Fruit fly (Drosophila melanogaster) whole organism, embryonic: ENCODE measurements around the gene Arp10.
A peak's percentile ranks its signal among the peaks of the same experiment; 100 is the strongest.

Experiments
- Atf6 ChIP-seq: fragments of 200-800 bp; sonication (Bioruptor generic); IDR thresholded peaks from 2 replicates; pipeline ENCODE4 v1.3.6; 2022; ENCODE audit warnings: missing biosample characterization, missing genetic modification characterization
- B-H2 ChIP-seq: fragments of 200-800 bp; sonication (Bioruptor generic); optimal IDR thresholded peaks from 2 replicates; lab custom pipeline; 2018; ENCODE audit warnings: missing biosample characterization, mild to moderate bottlenecking, missing genetic modification characterization
- C15 ChIP-seq: fragments of 200-800 bp; sonication (Bioruptor generic); IDR thresholded peaks from 3 replicates; pipeline ENCODE4 v1.3.6; 2022; ENCODE audit warnings: missing biosample characterization, missing genetic modification characterization
- CG10274 ChIP-seq: fragments of 200-800 bp; sonication (Bioruptor generic); optimal IDR thresholded peaks from 3 replicates; lab custom pipeline; 2017; ENCODE audit warnings: missing biosample characterization, mild to moderate bottlenecking, missing genetic modification characterization
- CG11695 ChIP-seq: fragments of 200-800 bp; sonication (Bioruptor generic); IDR thresholded peaks from 3 replicates; pipeline ENCODE4 v1.3.6; 2022; ENCODE audit warnings: missing biosample characterization, missing genetic modification characterization
- CG1233 ChIP-seq: fragments of 200-800 bp; sonication (Bioruptor generic); optimal IDR thresholded peaks from 4 replicates; lab custom pipeline; 2018; ENCODE audit warnings: missing biosample characterization, mild to moderate bottlenecking, missing genetic modification characterization
- CG13894 ChIP-seq: fragments of 200-800 bp; sonication (Bioruptor generic); optimal IDR thresholded peaks from 3 replicates; lab custom pipeline; 2018; ENCODE audit warnings: missing biosample characterization, mild to moderate bottlenecking, missing genetic modification characterization, moderate library complexity
- CG15514 ChIP-seq: fragments of 200-800 bp; sonication (Bioruptor generic); optimal IDR thresholded peaks from 3 replicates; lab custom pipeline; 2017; ENCODE audit warnings: missing biosample characterization, missing genetic modification characterization, mild to moderate bottlenecking, moderate library complexity, missing genetic modification reagents
- CG1603 ChIP-seq: fragments of 200-800 bp; sonication (Bioruptor generic); optimal IDR thresholded peaks from 2 replicates; lab custom pipeline; 2019; ENCODE audit warnings: missing biosample characterization, mild to moderate bottlenecking, missing genetic modification characterization, moderate library complexity
- CG16863 ChIP-seq: fragments of 200-800 bp; sonication (Bioruptor generic); optimal IDR thresholded peaks from 3 replicates; lab custom pipeline; 2016; ENCODE audit warnings: missing biosample characterization, missing genetic modification characterization
- CG17612 ChIP-seq: fragments of 200-800 bp; sonication (Bioruptor generic); IDR thresholded peaks from 2 replicates; pipeline ENCODE4 v1.3.6; 2022; ENCODE audit warnings: missing biosample characterization, missing genetic modification characterization
- CG17802 ChIP-seq: fragments of 200-800 bp; sonication (Bioruptor generic); optimal IDR thresholded peaks from 2 replicates; lab custom pipeline; 2018; ENCODE audit warnings: missing biosample characterization, mild to moderate bottlenecking, missing genetic modification characterization, moderate library complexity
- CG2678 ChIP-seq: fragments of 200-800 bp; sonication (Bioruptor generic); optimal IDR thresholded peaks from 3 replicates; lab custom pipeline; 2019; ENCODE audit warnings: missing biosample characterization, mild to moderate bottlenecking, missing genetic modification characterization, moderate library complexity
- CG2712 ChIP-seq: fragments of 200-800 bp; optimal IDR thresholded peaks from 3 replicates; lab custom pipeline; 2019; ENCODE audit warnings: missing biosample characterization, mild to moderate bottlenecking, missing genetic modification characterization, moderate library complexity
- CG30403 ChIP-seq: fragments of 200-800 bp; sonication (Bioruptor generic); optimal IDR thresholded peaks from 3 replicates; lab custom pipeline; 2016; ENCODE audit warnings: missing biosample characterization, missing genetic modification characterization
- CG3838 ChIP-seq: fragments of 200-800 bp; sonication (Bioruptor generic); optimal IDR thresholded peaks from 3 replicates; lab custom pipeline; 2016; ENCODE audit warnings: missing biosample characterization, missing genetic modification characterization
- CG4328 ChIP-seq: fragments of 200-800 bp; sonication (Bioruptor generic); optimal IDR thresholded peaks from 3 replicates; lab custom pipeline; 2017; ENCODE audit warnings: missing biosample characterization, missing genetic modification reagents, missing genetic modification characterization
- CG4707 ChIP-seq: fragments of 200-800 bp; sonication (Bioruptor generic); optimal IDR thresholded peaks from 2 replicates; lab custom pipeline; 2018; ENCODE audit warnings: missing biosample characterization, mild to moderate bottlenecking, missing genetic modification characterization, moderate library complexity
- CG5180 ChIP-seq: fragments of 200-800 bp; sonication (Bioruptor generic); optimal IDR thresholded peaks from 3 replicates; lab custom pipeline; 2017; ENCODE audit warnings: missing biosample characterization, missing genetic modification characterization, mild to moderate bottlenecking, moderate library complexity, missing genetic modification reagents
- CG6254 ChIP-seq: fragments of 200-800 bp; sonication (Bioruptor generic); optimal IDR thresholded peaks from 3 replicates; lab custom pipeline; 2017; ENCODE audit warnings: mild to moderate bottlenecking, missing biosample characterization, missing genetic modification reagents, missing genetic modification characterization
- CG8089 ChIP-seq: fragments of 200-800 bp; sonication (Bioruptor generic); optimal IDR thresholded peaks from 3 replicates; lab custom pipeline; 2016; ENCODE audit warnings: missing biosample characterization, missing genetic modification characterization
- CG8924 ChIP-seq: fragments of 200-800 bp; optimal IDR thresholded peaks from 3 replicates; lab custom pipeline; 2019; ENCODE audit warnings: missing biosample characterization, mild to moderate bottlenecking, missing genetic modification characterization, moderate library complexity
- CG9609 ChIP-seq: fragments of 200-800 bp; sonication (Bioruptor generic); optimal IDR thresholded peaks from 3 replicates; lab custom pipeline; 2016; ENCODE audit warnings: missing biosample characterization, missing genetic modification characterization
- CG9932 ChIP-seq: fragments of 200-800 bp; sonication (Bioruptor generic); IDR thresholded peaks from 2 replicates; pipeline ENCODE4 v1.3.6; 2022; ENCODE audit warnings: missing biosample characterization, missing genetic modification characterization
- Chrac-16 ChIP-seq: fragments of 200-800 bp; sonication (Bioruptor generic); optimal IDR thresholded peaks from 3 replicates; lab custom pipeline; 2016; ENCODE audit warnings: missing biosample characterization, missing genetic modification characterization
- E2f1 ChIP-seq: fragments of 200-800 bp; sonication (Bioruptor generic); IDR thresholded peaks from 2 replicates; pipeline ENCODE4 v1.3.6; 2022; ENCODE audit warnings: missing biosample characterization, missing genetic modification characterization
- Hey ChIP-seq: fragments of 200-800 bp; sonication (Bioruptor generic); optimal IDR thresholded peaks from 3 replicates; lab custom pipeline; 2018; ENCODE audit warnings: missing biosample characterization, mild to moderate bottlenecking, missing genetic modification characterization
- MBD-R2 ChIP-seq: fragments of 200-800 bp; sonication (Bioruptor generic); IDR thresholded peaks from 2 replicates; pipeline ENCODE4 v1.3.6; 2022; ENCODE audit warnings: missing biosample characterization, missing genetic modification characterization
- Ravus ChIP-seq: fragments of 200-800 bp; sonication (Bioruptor generic); IDR thresholded peaks from 2 replicates; pipeline ENCODE4 v1.3.6; 2022; ENCODE audit warnings: missing biosample characterization, missing genetic modification characterization
- Usf ChIP-seq: fragments of 200-800 bp; sonication (Bioruptor generic); optimal IDR thresholded peaks from 2 replicates; lab custom pipeline; 2017; ENCODE audit warnings: missing genotype, missing biosample characterization, missing genetic modification characterization
- Vsx1 ChIP-seq: fragments of 200-800 bp; sonication (Bioruptor generic); optimal IDR thresholded peaks from 2 replicates; lab custom pipeline; 2017; ENCODE audit warnings: missing biosample characterization, mild to moderate bottlenecking, missing genetic modification characterization, missing genetic modification reagents
- cg ChIP-seq: fragments of 200-800 bp; sonication (Bioruptor generic); optimal IDR thresholded peaks from 3 replicates; lab custom pipeline; 2019; ENCODE audit warnings: missing biosample characterization, mild to moderate bottlenecking, missing genetic modification characterization, moderate library complexity
- croc ChIP-seq: fragments of 200-800 bp; sonication (Bioruptor generic); conservative IDR thresholded peaks from 3 replicates; pipeline ENCODE4 v1.3.6; 2022; ENCODE audit warnings: missing biosample characterization, missing genetic modification characterization
- crp ChIP-seq, 2 experiments: fragments of 200-800 bp; sonication (Bioruptor generic); optimal IDR thresholded peaks; 2 replicates in 1 of 2; 3 replicates in 1 of 2; lab custom pipeline; 2017; ENCODE audit warnings: missing biosample characterization in 2 of 2, missing genetic modification characterization in 2 of 2, mild to moderate bottlenecking in 1 of 2, moderate library complexity in 1 of 2
- dimm ChIP-seq: fragments of 200-800 bp; sonication (Bioruptor generic); IDR thresholded peaks from 2 replicates; pipeline ENCODE4 v1.3.6; 2022; ENCODE audit warnings: missing biosample characterization, missing genetic modification characterization
- ham ChIP-seq: fragments of 200-800 bp; sonication (Bioruptor generic); IDR thresholded peaks from 2 replicates; pipeline ENCODE4 v1.3.6; 2022; ENCODE audit warnings: missing biosample characterization, missing genetic modification characterization
- hb ChIP-seq: fragments of 200-800 bp; sonication (Bioruptor generic); IDR thresholded peaks from 3 replicates; pipeline ENCODE4 v1.3.6; 2022; ENCODE audit warnings: missing biosample characterization, missing genetic modification characterization; ENCODE audit not compliant: partially characterized antibody
- ind ChIP-seq: fragments of 200-800 bp; sonication (Bioruptor generic); optimal IDR thresholded peaks from 3 replicates; lab custom pipeline; 2016; ENCODE audit warnings: missing biosample characterization, missing genetic modification characterization
- insv ChIP-seq, 2 experiments: fragments of 200-800 bp; sonication (Bioruptor generic); optimal IDR thresholded peaks; 3 replicates each; lab custom pipeline; 2016 to 2018; ENCODE audit warnings: missing biosample characterization in 2 of 2, missing genetic modification characterization in 2 of 2
- nmo ChIP-seq: fragments of 200-800 bp; sonication (Bioruptor generic); optimal IDR thresholded peaks from 2 replicates; lab custom pipeline; 2018; ENCODE audit warnings: missing biosample characterization, mild to moderate bottlenecking, missing genetic modification characterization, moderate library complexity
- org-1 ChIP-seq: fragments of 200-800 bp; sonication (Bioruptor generic); optimal IDR thresholded peaks from 2 replicates; lab custom pipeline; 2017; ENCODE audit warnings: missing biosample characterization, missing genetic modification characterization
- pnt ChIP-seq: fragments of 200-800 bp; sonication (Bioruptor generic); optimal IDR thresholded peaks from 3 replicates; lab custom pipeline; 2016; ENCODE audit warnings: missing biosample characterization, missing genetic modification characterization
- psq ChIP-seq: fragments of 200-800 bp; sonication (Bioruptor generic); optimal IDR thresholded peaks from 2 replicates; lab custom pipeline; 2017; ENCODE audit warnings: missing biosample characterization, missing genetic modification characterization
- ranshi ChIP-seq: fragments of 200-800 bp; sonication (Bioruptor generic); IDR thresholded peaks from 2 replicates; pipeline ENCODE4 v1.3.6; 2022; ENCODE audit warnings: missing biosample characterization, missing genetic modification characterization
- rib ChIP-seq: fragments of 200-800 bp; sonication (Bioruptor generic); IDR thresholded peaks from 2 replicates; pipeline ENCODE4 v1.3.6; 2022; ENCODE audit warnings: missing biosample characterization, missing genetic modification characterization
- sim ChIP-seq: fragments of 200-800 bp; sonication (Bioruptor generic); IDR thresholded peaks from 2 replicates; pipeline ENCODE4 v1.3.6; 2022; ENCODE audit warnings: missing biosample characterization, missing genetic modification characterization
- sug ChIP-seq: fragments of 200-800 bp; optimal IDR thresholded peaks from 2 replicates; lab custom pipeline; 2019; ENCODE audit warnings: missing biosample characterization, mild to moderate bottlenecking, missing genetic modification characterization, moderate library complexity
- tio ChIP-seq: fragments of 200-800 bp; sonication (Bioruptor generic); optimal IDR thresholded peaks from 2 replicates; lab custom pipeline; 2017; ENCODE audit warnings: missing biosample characterization, missing genetic modification characterization, inconsistent platforms
- trh ChIP-seq: fragments of 200-800 bp; sonication (Bioruptor generic); optimal IDR thresholded peaks from 2 replicates; lab custom pipeline; 2016; ENCODE audit warnings: missing biosample characterization, missing genetic modification characterization
- unpg ChIP-seq: fragments of 200-800 bp; sonication (Bioruptor generic); optimal IDR thresholded peaks from 3 replicates; lab custom pipeline; 2018; ENCODE audit warnings: missing biosample characterization, mild to moderate bottlenecking, missing genetic modification characterization, moderate library complexity
- zf30C ChIP-seq: fragments of 200-800 bp; sonication (Bioruptor generic); optimal IDR thresholded peaks from 3 replicates; lab custom pipeline; 2018; ENCODE audit warnings: missing biosample characterization, mild to moderate bottlenecking, missing genetic modification characterization

The Arp10 gene

DNA sequence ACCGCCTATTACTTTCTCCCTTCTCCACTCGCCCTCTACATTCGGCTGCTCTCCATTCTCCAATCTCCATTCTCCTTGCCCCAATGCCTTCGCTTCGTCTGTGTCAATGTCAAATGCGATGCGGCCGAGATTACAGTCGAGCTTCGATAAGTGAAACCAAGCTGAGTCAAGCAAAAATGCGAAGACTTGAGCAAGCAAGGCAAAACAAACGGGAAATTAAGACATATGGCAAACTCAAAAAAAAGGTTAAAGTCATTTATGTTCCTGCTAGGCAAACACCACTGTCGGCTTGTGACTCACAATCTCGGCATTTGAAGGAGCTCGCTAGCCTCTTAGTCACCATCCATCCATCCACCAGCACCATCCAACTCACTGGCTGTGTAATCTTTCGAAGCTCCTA lies 22.4 kb upstream of the Arp10 start (continued):
- peak; percentile 81 for TF ChIP-seq CG17802 (tag; lab: Kevin White, UChicago)
- TF ChIP-seq CG2678 (tag; lab: Kevin White, UChicago), result peak; percentile 95
- TF ChIP-seq Atf6 (GFP tag; lab: Robert Waterston, UW), result peak; percentile 94
- peak; percentile 93 for TF ChIP-seq CG4707 (GFP tag; lab: Kevin White, UChicago)
- peak; percentile 98 for TF ChIP-seq CG16863
- TF ChIP-seq CG13894 (tag; lab: Kevin White, UChicago), result no peak
- peak; percentile 97 for TF ChIP-seq CG1603
- peak; percentile 74 for TF ChIP-seq CG5180 (GFP tag; lab: Kevin White, UChicago)
- TF ChIP-seq ham, result peak; percentile 77
- peak; percentile 96 for TF ChIP-seq CG8089 (GFP tag; lab: Kevin White, UChicago)
- TF ChIP-seq CG15514, result peak; percentile 81
- peak; percentile 79 for TF ChIP-seq CG11695 (GFP tag; lab: Robert Waterston, UW)
- no peak for TF ChIP-seq zf30C (GFP tag; lab: Kevin White, UChicago)
- TF ChIP-seq org-1 (GFP tag; lab: Kevin White, UChicago), result peak; percentile 96
- peak; percentile 89 for TF ChIP-seq CG3838 (GFP tag; lab: Kevin White, UChicago)
- TF ChIP-seq C15 (GFP tag; lab: Robert Waterston, UW), result peak; percentile 77
- TF ChIP-seq B-H2 (GFP tag; lab: Kevin White, UChicago), result peak; percentile 90
- TF ChIP-seq CG8924 (tag; lab: Kevin White, UChicago), result peak; percentile 94
- peak; percentile 94 for TF ChIP-seq sug (tag; lab: Kevin White, UChicago)
- peak; percentile 81 for TF ChIP-seq CG17612 (GFP tag; lab: Robert Waterston, UW)
- TF ChIP-seq crp (GFP tag; optimal IDR thresholded peaks at IDR 0.05; lab: Kevin White, UChicago), result peak in 1 of 2 experiments; percentile 64
- TF ChIP-seq ind (GFP tag; lab: Kevin White, UChicago), result peak; percentile 96
- TF ChIP-seq CG30403 (GFP tag; lab: Kevin White, UChicago), result peak; percentile 97
- peak; percentile 84 for TF ChIP-seq CG4328 (GFP tag; lab: Kevin White, UChicago)
- TF ChIP-seq CG6254 (GFP tag; lab: Kevin White, UChicago), result peak; percentile 91
- peak; percentile 93 for TF ChIP-seq trh (GFP tag; lab: Kevin White, UChicago)
- TF ChIP-seq Ravus (GFP tag; lab: Robert Waterston, UW), result peak; percentile 77
- no peak for TF ChIP-seq hb
- peak; percentile 94 for TF ChIP-seq ranshi (GFP tag; lab: Robert Waterston, UW)
- peak; percentile 87 for TF ChIP-seq rib (GFP tag; lab: Robert Waterston, UW)
- peak; percentile 95 for TF ChIP-seq CG2712
- peak; percentile 97 for TF ChIP-seq nmo (GFP tag; lab: Kevin White, UChicago)
- peak; percentile 91 for TF ChIP-seq croc (GFP tag; lab: Robert Waterston, UW)
- peak; percentile 12 to 67 for TF ChIP-seq insv (GFP tag; optimal IDR thresholded peaks at IDR 0.05; lab: Kevin White, UChicago)
- peak; percentile 89 for TF ChIP-seq Hey (tag; lab: Kevin White, UChicago)
- peak; percentile 99 for TF ChIP-seq pnt (GFP tag; lab: Kevin White, UChicago)
- TF ChIP-seq dimm (GFP tag; lab: Robert Waterston, UW), result peak; percentile 93
- peak; percentile 80 for TF ChIP-seq psq
- peak; percentile 97 for TF ChIP-seq unpg
- TF ChIP-seq cg (GFP tag; lab: Kevin White, UChicago), result no peak
- TF ChIP-seq CG9609 (GFP tag; lab: Kevin White, UChicago), result peak; percentile 98
- peak; percentile 97 for TF ChIP-seq Usf (GFP tag; lab: Kevin White, UChicago)
- peak; percentile 98 for TF ChIP-seq Chrac-16 (GFP tag; lab: Kevin White, UChicago)
- TF ChIP-seq E2f1 (GFP tag; lab: Robert Waterston, UW), result peak; percentile 87
- peak; percentile 97 for TF ChIP-seq CG9932
- TF ChIP-seq Vsx1 (GFP tag; lab: Kevin White, UChicago), result peak; percentile 91
- TF ChIP-seq MBD-R2, result peak; percentile 83
- TF ChIP-seq sim, result peak; percentile 73
- TF ChIP-seq CG1233 (GFP tag; lab: Kevin White, UChicago), result peak; percentile 91
- peak; percentile 96 for TF ChIP-seq tio (GFP tag; lab: Kevin White, UChicago)
- peak; percentile 86 for TF ChIP-seq CG10274 (GFP tag; lab: Kevin White, UChicago)
